Fruit fly (Drosophila melanogaster) whole organism, embryonic: ENCODE measurements around the gene unc-4.
A peak's percentile ranks its signal among the peaks of the same experiment; 100 is the strongest.

Experiments
- B-H2 ChIP-seq: fragments of 200-800 bp; sonication (Bioruptor generic); optimal IDR thresholded peaks from 2 replicates; lab custom pipeline; 2018; ENCODE audit warnings: missing biosample characterization, mild to moderate bottlenecking, missing genetic modification characterization
- Bdp1 ChIP-seq: fragments of 200-800 bp; sonication (Bioruptor generic); optimal IDR thresholded peaks from 3 replicates; lab custom pipeline; 2016; ENCODE audit warnings: missing biosample characterization, missing genetic modification characterization
- CG10321 ChIP-seq: fragments of 200-800 bp; sonication (Bioruptor generic); IDR thresholded peaks from 2 replicates; pipeline ENCODE4 v1.3.6; 2022; ENCODE audit warnings: missing biosample characterization, missing genetic modification characterization
- CG10654 ChIP-seq: fragments of 200-800 bp; sonication (Bioruptor generic); optimal IDR thresholded peaks from 2 replicates; lab custom pipeline; 2016; ENCODE audit warnings: missing biosample characterization, missing genetic modification characterization
- CG11695 ChIP-seq: fragments of 200-800 bp; sonication (Bioruptor generic); IDR thresholded peaks from 3 replicates; pipeline ENCODE4 v1.3.6; 2022; ENCODE audit warnings: missing biosample characterization, missing genetic modification characterization
- CG13296 ChIP-seq: fragments of 200-800 bp; sonication (Bioruptor generic); optimal IDR thresholded peaks from 3 replicates; lab custom pipeline; 2018; ENCODE audit warnings: missing biosample characterization, mild to moderate bottlenecking, missing genetic modification characterization
- CG14050 ChIP-seq: fragments of 200-800 bp; sonication (Bioruptor generic); IDR thresholded peaks from 3 replicates; pipeline ENCODE4 v1.3.6; 2022; ENCODE audit warnings: missing biosample characterization, missing genetic modification characterization
- CG15269 ChIP-seq: fragments of 200-800 bp; sonication (Bioruptor generic); optimal IDR thresholded peaks from 2 replicates; lab custom pipeline; 2018; ENCODE audit warnings: missing biosample characterization, mild to moderate bottlenecking, missing genetic modification characterization, moderate library complexity
- CG17186 ChIP-seq: fragments of 200-800 bp; sonication (Bioruptor generic); optimal IDR thresholded peaks from 3 replicates; lab custom pipeline; 2017; ENCODE audit warnings: missing biosample characterization, missing genetic modification reagents, missing genetic modification characterization
- CG17359 ChIP-seq: fragments of 200-800 bp; sonication (Bioruptor generic); optimal IDR thresholded peaks from 3 replicates; lab custom pipeline; 2018; ENCODE audit warnings: missing biosample characterization, mild to moderate bottlenecking, missing genetic modification characterization, moderate library complexity
- CG1792 ChIP-seq: fragments of 200-800 bp; sonication (Bioruptor generic); optimal IDR thresholded peaks from 2 replicates; lab custom pipeline; 2016; ENCODE audit warnings: missing biosample characterization, missing genetic modification characterization
- CG18262 ChIP-seq: fragments of 200-800 bp; optimal IDR thresholded peaks from 3 replicates; lab custom pipeline; 2019; ENCODE audit warnings: missing biosample characterization, mild to moderate bottlenecking, missing genetic modification characterization, moderate library complexity
- CG18619 ChIP-seq: fragments of 200-800 bp; sonication (Bioruptor generic); optimal IDR thresholded peaks from 3 replicates; lab custom pipeline; 2017; ENCODE audit warnings: missing biosample characterization, mild to moderate bottlenecking, missing genetic modification characterization
- CG2116 ChIP-seq: fragments of 200-800 bp; sonication (Bioruptor generic); optimal IDR thresholded peaks from 3 replicates; lab custom pipeline; 2018; ENCODE audit warnings: missing biosample characterization, mild to moderate bottlenecking, missing genetic modification characterization
- CG31365 ChIP-seq: fragments of 200-800 bp; sonication (Bioruptor generic); optimal IDR thresholded peaks from 2 replicates; lab custom pipeline; 2018; ENCODE audit warnings: missing biosample characterization, mild to moderate bottlenecking, missing genetic modification characterization
- CG32767 ChIP-seq: fragments of 200-800 bp; sonication (Bioruptor generic); IDR thresholded peaks from 2 replicates; pipeline ENCODE4 v1.3.6; 2022; ENCODE audit warnings: missing biosample characterization, missing genetic modification characterization
- CG34376 ChIP-seq: fragments of 200-800 bp; sonication (Bioruptor generic); optimal IDR thresholded peaks from 2 replicates; lab custom pipeline; 2018; ENCODE audit warnings: missing biosample characterization, mild to moderate bottlenecking, missing genetic modification characterization
- CG3847 ChIP-seq: fragments of 200-800 bp; sonication (Bioruptor generic); IDR thresholded peaks from 2 replicates; pipeline ENCODE4 v1.3.6; 2022; ENCODE audit warnings: missing biosample characterization, missing genetic modification characterization
- CG43689 ChIP-seq: fragments of 200-800 bp; sonication (Bioruptor generic); IDR thresholded peaks from 2 replicates; pipeline ENCODE4 v1.3.6; 2022; ENCODE audit warnings: missing biosample characterization, missing genetic modification characterization
- CG4617 ChIP-seq: fragments of 200-800 bp; sonication (Bioruptor generic); optimal IDR thresholded peaks from 3 replicates; lab custom pipeline; 2016; ENCODE audit warnings: missing biosample characterization, missing genetic modification characterization, borderline replicate concordance
- CG6683 ChIP-seq: fragments of 200-800 bp; sonication (Bioruptor generic); optimal IDR thresholded peaks from 2 replicates; lab custom pipeline; 2017; ENCODE audit warnings: missing biosample characterization, mild to moderate bottlenecking, missing genetic modification characterization, missing genetic modification reagents
- CG6791 ChIP-seq: fragments of 200-800 bp; sonication (Bioruptor generic); IDR thresholded peaks from 3 replicates; pipeline ENCODE4 v1.3.6; 2022; ENCODE audit warnings: missing biosample characterization, missing genetic modification characterization; ENCODE audit not compliant: partially characterized antibody
- CG7987 ChIP-seq: fragments of 200-800 bp; sonication (Bioruptor generic); optimal IDR thresholded peaks from 2 replicates; lab custom pipeline; 2018; ENCODE audit warnings: missing biosample characterization, mild to moderate bottlenecking, missing genetic modification characterization, moderate library complexity
- CG9609 ChIP-seq: fragments of 200-800 bp; sonication (Bioruptor generic); optimal IDR thresholded peaks from 3 replicates; lab custom pipeline; 2016; ENCODE audit warnings: missing biosample characterization, missing genetic modification characterization
- CTCF ChIP-seq: fragments of 200-800 bp; sonication (Bioruptor generic); optimal IDR thresholded peaks from 2 replicates; lab custom pipeline; 2017; ENCODE audit warnings: missing biosample characterization, mild to moderate bottlenecking, missing genetic modification characterization, moderate library complexity
- HmgZ ChIP-seq: fragments of 200-800 bp; sonication (Bioruptor generic); optimal IDR thresholded peaks from 2 replicates; lab custom pipeline; 2018; ENCODE audit warnings: missing biosample characterization, mild to moderate bottlenecking, missing genetic modification characterization
- Hmx ChIP-seq: fragments of 200-800 bp; sonication (Bioruptor generic); optimal IDR thresholded peaks from 2 replicates; lab custom pipeline; 2016; ENCODE audit warnings: missing biosample characterization, missing genetic modification characterization
- Nf-YA ChIP-seq: fragments of 200-800 bp; sonication (Bioruptor generic); IDR thresholded peaks from 2 replicates; pipeline ENCODE4 v1.3.6; 2022; ENCODE audit warnings: missing biosample characterization, missing genetic modification characterization
- Pdp1 ChIP-seq, 2 experiments: fragments of 200-800 bp; sonication (Bioruptor generic); optimal IDR thresholded peaks; 3 replicates each; lab custom pipeline; 2016; ENCODE audit warnings: missing biosample characterization in 2 of 2, missing genetic modification characterization in 2 of 2, mild to moderate bottlenecking in 1 of 2, moderate library complexity in 1 of 2
- Xbp1 ChIP-seq: fragments of 200-800 bp; sonication (Bioruptor generic); optimal IDR thresholded peaks from 3 replicates; lab custom pipeline; 2016; ENCODE audit warnings: missing biosample characterization, mild to moderate bottlenecking, missing genetic modification characterization
- az2 ChIP-seq: fragments of 200-800 bp; sonication (Bioruptor generic); optimal IDR thresholded peaks from 3 replicates; lab custom pipeline; 2016; ENCODE audit warnings: missing biosample characterization, missing genetic modification characterization
- btn ChIP-seq: fragments of 200-800 bp; sonication (Bioruptor generic); optimal IDR thresholded peaks from 2 replicates; lab custom pipeline; 2016; ENCODE audit warnings: missing biosample characterization, missing genetic modification characterization
- chm ChIP-seq: fragments of 200-800 bp; sonication (Bioruptor generic); IDR thresholded peaks from 2 replicates; pipeline ENCODE4 v1.3.6; 2022; ENCODE audit warnings: missing biosample characterization, missing genetic modification characterization
- ci ChIP-seq: fragments of 200-800 bp; sonication (Bioruptor generic); IDR thresholded peaks from 3 replicates; pipeline ENCODE4 v1.3.6; 2022; ENCODE audit warnings: missing biosample characterization, missing genetic modification characterization
- crp ChIP-seq, 2 experiments: fragments of 200-800 bp; sonication (Bioruptor generic); optimal IDR thresholded peaks; 2 replicates in 1 of 2; 3 replicates in 1 of 2; lab custom pipeline; 2017; ENCODE audit warnings: missing biosample characterization in 2 of 2, missing genetic modification characterization in 2 of 2, mild to moderate bottlenecking in 1 of 2, moderate library complexity in 1 of 2
- eve ChIP-seq, 2 experiments: fragments of >200 bp; optimal IDR thresholded peaks; 2 replicates each; lab custom pipeline; 2017; ENCODE audit warnings: missing biosample characterization in 2 of 2, missing genetic modification characterization in 2 of 2
- exex ChIP-seq: fragments of 200-800 bp; sonication (Bioruptor generic); optimal IDR thresholded peaks from 4 replicates; lab custom pipeline; 2018; ENCODE audit warnings: missing biosample characterization, mild to moderate bottlenecking, missing genetic modification characterization, moderate library complexity
- grau ChIP-seq: fragments of 200-800 bp; optimal IDR thresholded peaks from 3 replicates; lab custom pipeline; 2019; ENCODE audit warnings: missing biosample characterization, mild to moderate bottlenecking, missing genetic modification characterization, moderate library complexity
- knrl ChIP-seq: fragments of 200-800 bp; sonication (Bioruptor generic); IDR thresholded peaks from 3 replicates; pipeline ENCODE4 v1.3.6; 2022; ENCODE audit warnings: missing biosample characterization, missing genetic modification characterization; ENCODE audit not compliant: partially characterized antibody
- lab ChIP-seq: fragments of 200-800 bp; sonication (Bioruptor generic); optimal IDR thresholded peaks from 3 replicates; lab custom pipeline; 2017; ENCODE audit warnings: missing biosample characterization, missing genetic modification characterization, mild to moderate bottlenecking, moderate library complexity, missing genetic modification reagents
- salm ChIP-seq: fragments of 200-800 bp; sonication (Bioruptor generic); optimal IDR thresholded peaks from 2 replicates; lab custom pipeline; 2018; ENCODE audit warnings: missing biosample characterization, mild to moderate bottlenecking, missing genetic modification characterization
- sc ChIP-seq, 3 experiments: fragments of >200 bp in 2 of 3; fragments of 200-800 bp in 1 of 3; sonication (Bioruptor generic) in 1 of 3; optimal IDR thresholded peaks; 2 replicates in 2 of 3; 3 replicates in 1 of 3; lab custom pipeline; 2017; ENCODE audit warnings: mild to moderate bottlenecking in 1 of 3, missing biosample characterization in 1 of 3, missing genetic modification characterization in 1 of 3, missing genetic modification reagents in 1 of 3
- sens ChIP-seq: fragments of 200-800 bp; sonication (Bioruptor generic); peaks from one replicate; lab custom pipeline; 2016; ENCODE audit warnings: missing biosample characterization, missing genetic modification characterization
- sima ChIP-seq: fragments of 200-800 bp; sonication (Bioruptor generic); optimal IDR thresholded peaks from 2 replicates; lab custom pipeline; 2016; ENCODE audit warnings: missing biosample characterization, missing genetic modification characterization
- slou ChIP-seq: fragments of 200-800 bp; sonication (Bioruptor generic); optimal IDR thresholded peaks from 3 replicates; lab custom pipeline; 2016; ENCODE audit warnings: missing biosample characterization, missing genetic modification characterization
- sna ChIP-seq: fragments of 200-800 bp; sonication (Bioruptor generic); IDR thresholded peaks from 2 replicates; pipeline ENCODE4 v1.3.6; 2022; ENCODE audit warnings: missing biosample characterization, missing genetic modification characterization; ENCODE audit not compliant: partially characterized antibody
- so ChIP-seq: fragments of 200-800 bp; sonication (Bioruptor generic); IDR thresholded peaks from 3 replicates; pipeline ENCODE4 v1.3.6; 2022; ENCODE audit warnings: missing biosample characterization, missing genetic modification characterization
- sqz ChIP-seq: fragments of 200-800 bp; sonication (Bioruptor generic); optimal IDR thresholded peaks from 3 replicates; lab custom pipeline; 2018; ENCODE audit warnings: missing biosample characterization, mild to moderate bottlenecking, missing genetic modification characterization
- ssp ChIP-seq: fragments of 200-800 bp; sonication (Bioruptor generic); IDR thresholded peaks from 2 replicates; pipeline ENCODE4 v1.3.6; 2022; ENCODE audit warnings: missing biosample characterization, missing genetic modification characterization
- tgo ChIP-seq: fragments of 200-800 bp; sonication (Bioruptor generic); IDR thresholded peaks from 3 replicates; pipeline ENCODE4 v1.3.6; 2022; ENCODE audit warnings: missing biosample characterization, missing genetic modification characterization
- ttk ChIP-seq: fragments of 200-800 bp; sonication (Bioruptor generic); IDR thresholded peaks from 2 replicates; pipeline ENCODE4 v2.1.2; 2022; ENCODE audit warnings: missing biosample characterization, missing genetic modification characterization

Gene unc-4

DNA sequence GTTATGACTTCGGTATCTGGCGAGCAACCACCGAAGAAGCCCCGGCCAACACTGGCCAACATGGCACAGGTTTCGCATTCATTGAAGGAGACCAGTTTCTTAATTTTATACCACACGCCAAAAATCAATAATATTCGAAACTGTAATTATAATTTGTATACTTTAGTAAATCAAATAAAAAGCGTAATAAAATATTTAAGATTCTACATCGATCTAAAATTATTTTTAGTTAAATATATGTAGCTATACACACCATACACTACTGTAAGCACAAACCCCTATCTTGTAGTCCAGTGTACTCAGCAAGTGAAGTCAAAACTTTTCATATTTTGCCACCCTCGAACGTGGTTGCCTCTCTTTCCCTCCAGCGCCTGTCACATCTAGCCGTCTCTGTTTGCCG, 13.7 kb downstream of the unc-4 start (continued):
- TF ChIP-seq Nf-YA: no peak
- TF ChIP-seq CG9609 (GFP tag; lab: Kevin White, UChicago): no peak
- no peak for TF ChIP-seq CG10321 (GFP tag; lab: Robert Waterston, UW)
- no peak for TF ChIP-seq CG32767 (GFP tag; lab: Robert Waterston, UW)
- TF ChIP-seq CG43689 (GFP tag; lab: Robert Waterston, UW): no peak
- peak; percentile 53 for TF ChIP-seq grau (tag; lab: Kevin White, UChicago)
- TF ChIP-seq CG18619 (GFP tag; lab: Kevin White, UChicago): peak; percentile 9
- no peak for TF ChIP-seq CG6683 (GFP tag; lab: Kevin White, UChicago)
- no peak for TF ChIP-seq CG34376
- TF ChIP-seq B-H2 (GFP tag; lab: Kevin White, UChicago): no peak
- no peak for TF ChIP-seq CTCF (GFP tag; lab: Kevin White, UChicago)
- no peak for TF ChIP-seq CG10654
- TF ChIP-seq sc (optimal IDR thresholded peaks at IDR 0.05; lab: Kevin White, UChicago): no peak
- peak; percentile 29 for TF ChIP-seq sc (GFP tag; optimal IDR thresholded peaks at IDR 0.05; lab: Kevin White, UChicago)
- no peak for TF ChIP-seq ssp (GFP tag; lab: Robert Waterston, UW)
- TF ChIP-seq CG17186 (GFP tag; lab: Kevin White, UChicago): no peak
- TF ChIP-seq CG18262: peak; percentile 72
- TF ChIP-seq CG2116 (GFP tag; lab: Kevin White, UChicago): no peak
- peak; percentile 31 for TF ChIP-seq lab (GFP tag; lab: Kevin White, UChicago)
- TF ChIP-seq HmgZ: no peak
- TF ChIP-seq btn: no peak
- no peak for TF ChIP-seq ci (GFP tag; lab: Robert Waterston, UW)
- TF ChIP-seq az2 (GFP tag; lab: Kevin White, UChicago): peak; percentile 7
- TF ChIP-seq Xbp1 (GFP tag; lab: Kevin White, UChicago): no peak
- TF ChIP-seq eve (GFP tag; optimal IDR thresholded peaks at IDR 0.05; lab: Kevin White, UChicago): peak in 1 of 2 experiments; percentile 36
- no peak for TF ChIP-seq so (GFP tag; lab: Robert Waterston, UW)
- TF ChIP-seq salm: no peak
- 0 out of 3 replicates have a peak, but pooled peaks have one; percentile 14 for TF ChIP-seq tgo (GFP tag; lab: Robert Waterston, UW)
- TF ChIP-seq chm (GFP tag; lab: Robert Waterston, UW): no peak
- no peak for TF ChIP-seq CG13296 (GFP tag; lab: Kevin White, UChicago)
- no peak for TF ChIP-seq CG4617
- TF ChIP-seq ttk (GFP tag; lab: Robert Waterston, UW): no peak
- TF ChIP-seq slou (GFP tag; lab: Kevin White, UChicago): no peak
- TF ChIP-seq CG3847: no peak
- TF ChIP-seq CG1792 (GFP tag; lab: Kevin White, UChicago): no peak
- TF ChIP-seq Bdp1 (GFP tag; lab: Kevin White, UChicago): no peak
- no peak for TF ChIP-seq sqz (GFP tag; lab: Kevin White, UChicago)
- no peak for TF ChIP-seq sna (GFP tag; lab: Robert Waterston, UW)
- no peak for TF ChIP-seq Hmx
- TF ChIP-seq exex (tag; lab: Kevin White, UChicago): no peak
- TF ChIP-seq CG6791: no peak
- 0 out of 3 replicates have a peak, but pooled peaks have one; percentile 16 for TF ChIP-seq CG11695 (GFP tag; lab: Robert Waterston, UW)
- TF ChIP-seq CG15269 (tag; lab: Kevin White, UChicago): peak; percentile 36
- TF ChIP-seq sens (GFP tag; lab: Kevin White, UChicago): peak; percentile 56
- TF ChIP-seq knrl (GFP tag; lab: Robert Waterston, UW): no peak
- TF ChIP-seq sima (GFP tag; lab: Kevin White, UChicago): no peak
- no peak for TF ChIP-seq CG14050 (GFP tag; lab: Robert Waterston, UW)
- no peak for TF ChIP-seq crp (GFP tag; optimal IDR thresholded peaks at IDR 0.05; lab: Kevin White, UChicago)
- no peak for TF ChIP-seq Pdp1 (GFP tag; optimal IDR thresholded peaks at IDR 0.05; lab: Kevin White, UChicago)
- no peak for TF ChIP-seq CG31365 (tag; lab: Kevin White, UChicago)
- TF ChIP-seq CG7987 (GFP tag; lab: Kevin White, UChicago): no peak
- TF ChIP-seq CG17359 (tag; lab: Kevin White, UChicago): peak; percentile 33
